Worm (Caenorhabditis elegans) whole organism, L3 larva: Measurements from ENCODE around the gene srg-59.

Experiments used
- egl-27 ChIP-seq: sonication (generic microtip); optimal IDR thresholded peaks from 4 replicates; lab custom pipeline; 2017; ENCODE audit warnings: missing biosample characterization, missing genetic modification reagents, missing genetic modification characterization
- elt-3 ChIP-seq, 3 experiments: fragments of 150-350 bp in 1 of 3; sonication (generic microtip) in 2 of 3; optimal IDR thresholded peaks; 2 replicates in 2 of 3; 4 replicates in 1 of 3; lab custom pipeline; 2014 to 2017; ENCODE audit warnings: missing biosample characterization in 3 of 3, missing genetic modification characterization in 3 of 3
- fkh-10 ChIP-seq: sonication (generic microtip); optimal IDR thresholded peaks from 2 replicates; lab custom pipeline; 2017; ENCODE audit warnings: missing biosample characterization, missing genetic modification reagents, missing genetic modification characterization
- lin-15B ChIP-seq: fragments of 150-350 bp; optimal IDR thresholded peaks from 2 replicates; lab custom pipeline; 2014; ENCODE audit warnings: missing biosample characterization, missing genetic modification characterization
- lin-39 ChIP-seq: fragments of 150-350 bp; optimal IDR thresholded peaks from 2 replicates; lab custom pipeline; 2018; ENCODE audit warnings: missing biosample characterization, missing genetic modification reagents, missing genetic modification characterization
- nfya-1 ChIP-seq: sonication (generic microtip); optimal IDR thresholded peaks from 2 replicates; lab custom pipeline; 2017; ENCODE audit warnings: missing genetic modification characterization, mild to moderate bottlenecking, missing compliant biosample characterization, antibody characterized with exemption, moderate library complexity; ENCODE audit not compliant: insufficient read depth
- nhr-76 ChIP-seq: fragments of 150-350 bp; sonication (generic microtip); optimal IDR thresholded peaks from 5 replicates; lab custom pipeline; 2014; ENCODE audit warnings: missing biosample characterization, missing genetic modification characterization
- skn-1 ChIP-seq: fragments of 150-350 bp; optimal IDR thresholded peaks from 2 replicates; lab custom pipeline; 2014; ENCODE audit warnings: missing biosample characterization, missing genetic modification characterization
- ztf-11 ChIP-seq: fragments of 150-350 bp; optimal IDR thresholded peaks from 2 replicates; lab custom pipeline; 2014; ENCODE audit warnings: missing biosample characterization, missing genetic modification characterization

ce11 chrV:2706379-2706778, 18.7 kb downstream of the srg-59 start:
- TF ChIP-seq fkh-10 (no peak), elt-3 (tag; optimal IDR thresholded peaks at IDR 0.05; lab: Kevin White, UChicago) (no peak), egl-27 (no peak), lin-39 (tag; lab: Kevin White, UChicago) (no peak), nfya-1 (tag; lab: Kevin White, UChicago) (no peak), lin-15B (no peak), nhr-76 (tag; lab: Kevin White, UChicago) (no peak), skn-1 (tag; lab: Kevin White, UChicago) (no peak), ztf-11 (no peak)
